Worm (Caenorhabditis elegans) whole organism, dauer: ENCODE data around the gene frm-10.

ENCODE experiments used
- unc-62 ChIP-seq: sonication (generic microtip); optimal IDR thresholded peaks from 2 replicates; lab custom pipeline; 2017; ENCODE audit warnings: missing biosample characterization, missing genetic modification reagents, missing genetic modification characterization

frm-10 gene

ce11 chrV:13462974-13463373 lies at the start of gene frm-10:
Gene frm-10 (plus strand): TSS chrV:13463207.
- TF ChIP-seq unc-62 (GFP tag; lab: Kevin White, UChicago): no peak

- TF ChIP-seq unc-62 (GFP tag; lab: Kevin White, UChicago): no peak
Measured at ce11 chrV:13413301-13413700, 49.7 kb upstream of the frm-10 start.

- TF ChIP-seq unc-62 (GFP tag; lab: Kevin White, UChicago): no peak
Measured at ce11 chrV:13414585-13414984, 48.4 kb upstream of the frm-10 start, which contains the start of gene cut-2. Gene cut-2 (plus strand): TSS chrV:13414949.

ce11 chrV:13415462-13415861 lies 47.5 kb upstream of the frm-10 start:
- no peak for TF ChIP-seq unc-62 (GFP tag; lab: Kevin White, UChicago)

ce11 chrV:13416076-13416475 lies 46.9 kb upstream of the frm-10 start:
- TF ChIP-seq unc-62 (GFP tag; lab: Kevin White, UChicago): no peak

ce11 chrV:13417513-13417912 lies 45.5 kb upstream of the frm-10 start, which contains the start of gene F53F1.6:
Gene F53F1.6 (minus strand): TSS chrV:13417613.
- no peak for TF ChIP-seq unc-62 (GFP tag; lab: Kevin White, UChicago)

ce11 chrV:13420640-13421039 lies 42.4 kb upstream of the frm-10 start, which contains the start of gene srv-8:
Gene srv-8 (minus strand): TSS chrV:13420740.
- no peak for TF ChIP-seq unc-62 (GFP tag; lab: Kevin White, UChicago)

- no peak for TF ChIP-seq unc-62 (GFP tag; lab: Kevin White, UChicago)
Measured at ce11 chrV:13421697-13422096, 41.3 kb upstream of the frm-10 start.

- TF ChIP-seq unc-62 (GFP tag; lab: Kevin White, UChicago): no peak
Measured at ce11 chrV:13423045-13423444, 40.0 kb upstream of the frm-10 start, which contains the start of gene srv-9. Gene srv-9 (minus strand): TSS chrV:13423145.

ce11 chrV:13423608-13424007 lies 39.4 kb upstream of the frm-10 start, which contains the start of gene srv-10:
Gene srv-10 (plus strand): TSS chrV:13423908.
- no peak for TF ChIP-seq unc-62 (GFP tag; lab: Kevin White, UChicago)

ce11 chrV:13426764-13427163 lies 36.2 kb upstream of the frm-10 start, which contains the start of gene srd-18:
Gene srd-18 (minus strand): TSS chrV:13426864.
- TF ChIP-seq unc-62 (GFP tag; lab: Kevin White, UChicago): no peak

- TF ChIP-seq unc-62 (GFP tag; lab: Kevin White, UChicago): no peak
Measured at ce11 chrV:13427378-13427777, 35.6 kb upstream of the frm-10 start.

ce11 chrV:13428660-13429059 lies 34.3 kb upstream of the frm-10 start, which contains the start of gene srd-19:
Gene srd-19 (minus strand): TSS chrV:13428760.
- no peak for TF ChIP-seq unc-62 (GFP tag; lab: Kevin White, UChicago)

ce11 chrV:13432364-13432763 lies 30.6 kb upstream of the frm-10 start, which contains the start of gene srd-17:
Gene srd-17 (minus strand): TSS chrV:13432714.
- TF ChIP-seq unc-62 (GFP tag; lab: Kevin White, UChicago): no peak

ce11 chrV:13437473-13438074 lies 25.4 kb upstream of the frm-10 start, which contains the start of gene mes-4:
Gene mes-4 (minus strand): TSS chrV:13437545.
- TF ChIP-seq unc-62 (GFP tag; lab: Kevin White, UChicago): no peak

ce11 chrV:13441661-13442060 lies 21.3 kb upstream of the frm-10 start, which contains the start of gene col-162:
Gene col-162 (plus strand): TSS chrV:13441961.
- TF ChIP-seq unc-62 (GFP tag; lab: Kevin White, UChicago): no peak

ce11 chrV:13442819-13443218 lies 20.2 kb upstream of the frm-10 start:
- no peak for TF ChIP-seq unc-62 (GFP tag; lab: Kevin White, UChicago)
